Fruit fly (Drosophila melanogaster) whole organism, embryonic: Measurements from ENCODE around the gene Jupiter.

Experiments used
- Atf-2 ChIP-seq: fragments of 200-800 bp; sonication (Bioruptor generic); optimal IDR thresholded peaks from 2 replicates; lab custom pipeline; 2016; ENCODE audit warnings: missing biosample characterization, missing genetic modification characterization
- B-H1 ChIP-seq: fragments of 200-800 bp; sonication (Bioruptor generic); IDR thresholded peaks from 3 replicates; pipeline ENCODE4 v1.3.6; 2022; ENCODE audit warnings: missing biosample characterization, missing genetic modification characterization
- CG11456 ChIP-seq: fragments of 200-800 bp; sonication (Bioruptor generic); IDR thresholded peaks from 3 replicates; pipeline ENCODE4 v1.3.6; 2022; ENCODE audit warnings: missing biosample characterization, missing genetic modification characterization
- CG12659 ChIP-seq: fragments of 200-800 bp; sonication (Bioruptor generic); optimal IDR thresholded peaks from 3 replicates; lab custom pipeline; 2017; ENCODE audit warnings: mild to moderate bottlenecking, missing biosample characterization, missing genetic modification reagents, missing genetic modification characterization
- CG13287 ChIP-seq: fragments of 200-800 bp; sonication (Bioruptor generic); IDR thresholded peaks from 2 replicates; pipeline ENCODE4 v1.3.6; 2022; ENCODE audit warnings: missing biosample characterization, missing genetic modification characterization; ENCODE audit not compliant: partially characterized antibody
- CG15011 ChIP-seq: fragments of 200-800 bp; sonication (Bioruptor generic); optimal IDR thresholded peaks from 3 replicates; lab custom pipeline; 2018; ENCODE audit warnings: missing biosample characterization, mild to moderate bottlenecking, missing genetic modification characterization
- CG17361 ChIP-seq: fragments of 200-800 bp; sonication (Bioruptor generic); IDR thresholded peaks from 3 replicates; pipeline ENCODE4 v1.3.6; 2022; ENCODE audit warnings: missing biosample characterization, missing genetic modification characterization
- CG30403 ChIP-seq: fragments of 200-800 bp; sonication (Bioruptor generic); optimal IDR thresholded peaks from 3 replicates; lab custom pipeline; 2016; ENCODE audit warnings: missing biosample characterization, missing genetic modification characterization
- CG31365 ChIP-seq: fragments of 200-800 bp; sonication (Bioruptor generic); optimal IDR thresholded peaks from 2 replicates; lab custom pipeline; 2018; ENCODE audit warnings: missing biosample characterization, mild to moderate bottlenecking, missing genetic modification characterization
- CG4404 ChIP-seq: fragments of 200-800 bp; sonication (Bioruptor generic); IDR thresholded peaks from 2 replicates; pipeline ENCODE4 v1.3.6; 2022; ENCODE audit warnings: missing biosample characterization, missing genetic modification characterization
- CG6254 ChIP-seq: fragments of 200-800 bp; sonication (Bioruptor generic); optimal IDR thresholded peaks from 3 replicates; lab custom pipeline; 2017; ENCODE audit warnings: mild to moderate bottlenecking, missing biosample characterization, missing genetic modification reagents, missing genetic modification characterization
- CG6683 ChIP-seq: fragments of 200-800 bp; sonication (Bioruptor generic); optimal IDR thresholded peaks from 2 replicates; lab custom pipeline; 2017; ENCODE audit warnings: missing biosample characterization, mild to moderate bottlenecking, missing genetic modification characterization, missing genetic modification reagents
- CG9609 ChIP-seq: fragments of 200-800 bp; sonication (Bioruptor generic); optimal IDR thresholded peaks from 3 replicates; lab custom pipeline; 2016; ENCODE audit warnings: missing biosample characterization, missing genetic modification characterization
- CrebB ChIP-seq: fragments of 200-800 bp; sonication (Bioruptor generic); optimal IDR thresholded peaks from 3 replicates; lab custom pipeline; 2018; ENCODE audit warnings: missing biosample characterization, mild to moderate bottlenecking, missing genetic modification characterization
- Dref ChIP-seq: fragments of 200-800 bp; sonication (Bioruptor generic); IDR thresholded peaks from 2 replicates; pipeline ENCODE4 v1.3.6; 2022; ENCODE audit warnings: missing biosample characterization, missing genetic modification characterization
- Fer1 ChIP-seq: fragments of 200-800 bp; sonication (Bioruptor generic); optimal IDR thresholded peaks from 2 replicates; lab custom pipeline; 2017; ENCODE audit warnings: missing biosample characterization, mild to moderate bottlenecking, missing genetic modification characterization
- Fer3 ChIP-seq: fragments of 200-800 bp; sonication (Bioruptor generic); optimal IDR thresholded peaks from 2 replicates; lab custom pipeline; 2018; ENCODE audit warnings: missing biosample characterization, mild to moderate bottlenecking, missing genetic modification characterization, moderate library complexity
- GATAe ChIP-seq: fragments of 200-800 bp; sonication (Bioruptor generic); conservative IDR thresholded peaks from 2 replicates; pipeline ENCODE4 v1.3.6; 2022; ENCODE audit warnings: missing biosample characterization, missing genetic modification characterization
- HmgD ChIP-seq: fragments of 200-800 bp; sonication (Bioruptor generic); optimal IDR thresholded peaks from 3 replicates; lab custom pipeline; 2016; ENCODE audit warnings: missing biosample characterization, missing genetic modification characterization
- Hmx ChIP-seq: fragments of 200-800 bp; sonication (Bioruptor generic); optimal IDR thresholded peaks from 2 replicates; lab custom pipeline; 2016; ENCODE audit warnings: missing biosample characterization, missing genetic modification characterization
- Hr3 ChIP-seq: fragments of 200-800 bp; sonication (Bioruptor generic); optimal IDR thresholded peaks from 3 replicates; lab custom pipeline; 2016; ENCODE audit warnings: missing biosample characterization, missing genetic modification characterization
- Lim3 ChIP-seq: fragments of 200-800 bp; sonication (Bioruptor generic); IDR thresholded peaks from 2 replicates; pipeline ENCODE4 v1.3.6; 2022; ENCODE audit warnings: missing biosample characterization, missing genetic modification characterization
- Mad ChIP-seq: fragments of 200-800 bp; sonication (Bioruptor generic); optimal IDR thresholded peaks from 2 replicates; lab custom pipeline; 2016; ENCODE audit warnings: missing biosample characterization, missing genetic modification characterization
- Meics ChIP-seq: fragments of 200-800 bp; sonication (Bioruptor generic); optimal IDR thresholded peaks from 2 replicates; lab custom pipeline; 2017; ENCODE audit warnings: missing biosample characterization, mild to moderate bottlenecking, missing genetic modification characterization
- NfI ChIP-seq: fragments of 200-800 bp; sonication (Bioruptor generic); optimal IDR thresholded peaks from 3 replicates; lab custom pipeline; 2018; ENCODE audit warnings: missing biosample characterization, mild to moderate bottlenecking, missing genetic modification characterization, moderate library complexity
- Poxn ChIP-seq: fragments of 200-800 bp; sonication (Bioruptor generic); IDR thresholded peaks from 2 replicates; pipeline ENCODE4 v1.3.6; 2022; ENCODE audit warnings: missing biosample characterization, missing genetic modification characterization
- Rfx ChIP-seq: fragments of 200-800 bp; sonication (Bioruptor generic); IDR thresholded peaks from 2 replicates; pipeline ENCODE4 v1.3.6; 2022; ENCODE audit warnings: missing biosample characterization, missing genetic modification characterization
- Spps ChIP-seq: fragments of 200-800 bp; sonication (Bioruptor generic); optimal IDR thresholded peaks from 2 replicates; lab custom pipeline; 2018; ENCODE audit warnings: missing biosample characterization, mild to moderate bottlenecking, missing genetic modification characterization
- Ssrp ChIP-seq: fragments of 200-800 bp; sonication (Bioruptor generic); optimal IDR thresholded peaks from 2 replicates; lab custom pipeline; 2018; ENCODE audit warnings: missing biosample characterization, mild to moderate bottlenecking, missing genetic modification characterization, moderate library complexity
- Xbp1 ChIP-seq: fragments of 200-800 bp; sonication (Bioruptor generic); optimal IDR thresholded peaks from 3 replicates; lab custom pipeline; 2016; ENCODE audit warnings: missing biosample characterization, mild to moderate bottlenecking, missing genetic modification characterization
- ac ChIP-seq: fragments of 200-800 bp; sonication (Bioruptor generic); optimal IDR thresholded peaks from 3 replicates; lab custom pipeline; 2017; ENCODE audit warnings: missing biosample characterization, mild to moderate bottlenecking, missing genetic modification characterization
- amos ChIP-seq: fragments of 200-800 bp; sonication (Bioruptor generic); IDR thresholded peaks from 2 replicates; pipeline ENCODE4 v1.3.6; 2022; ENCODE audit warnings: missing biosample characterization, missing genetic modification characterization; ENCODE audit not compliant: partially characterized antibody
- ap ChIP-seq: fragments of 200-800 bp; sonication (Bioruptor generic); IDR thresholded peaks from 2 replicates; pipeline ENCODE4 v1.3.6; 2022; ENCODE audit warnings: missing biosample characterization, missing genetic modification characterization
- bab2 ChIP-seq: fragments of 200-800 bp; sonication (Bioruptor generic); optimal IDR thresholded peaks from 2 replicates; lab custom pipeline; 2016; ENCODE audit warnings: missing biosample characterization, missing genetic modification characterization
- bsh ChIP-seq, 2 experiments: fragments of 200-800 bp; sonication (Bioruptor generic); optimal IDR thresholded peaks; 2 replicates each; lab custom pipeline; 2017 to 2018; ENCODE audit warnings: mild to moderate bottlenecking in 2 of 2, missing biosample characterization in 2 of 2, missing genetic modification characterization in 2 of 2, moderate library complexity in 1 of 2
- cg ChIP-seq: fragments of 200-800 bp; sonication (Bioruptor generic); optimal IDR thresholded peaks from 3 replicates; lab custom pipeline; 2019; ENCODE audit warnings: missing biosample characterization, mild to moderate bottlenecking, missing genetic modification characterization, moderate library complexity
- dati ChIP-seq: fragments of 200-800 bp; sonication (Bioruptor generic); IDR thresholded peaks from 2 replicates; pipeline ENCODE4 v1.3.6; 2022; ENCODE audit warnings: missing biosample characterization, missing genetic modification characterization
- eyg ChIP-seq: fragments of 200-800 bp; sonication (Bioruptor generic); optimal IDR thresholded peaks from 3 replicates; lab custom pipeline; 2016; ENCODE audit warnings: missing biosample characterization, missing genetic modification characterization
- gro ChIP-seq: fragments of 200-800 bp; sonication (Bioruptor generic); optimal IDR thresholded peaks from 2 replicates; lab custom pipeline; 2016; ENCODE audit warnings: missing biosample characterization, missing genetic modification characterization
- oc ChIP-seq: fragments of 200-800 bp; sonication (Bioruptor generic); optimal IDR thresholded peaks from 2 replicates; lab custom pipeline; 2018; ENCODE audit warnings: missing biosample characterization, mild to moderate bottlenecking, missing genetic modification characterization, moderate library complexity
- pan ChIP-seq, 4 experiments: fragments of >200 bp in 3 of 4; fragments of 200-800 bp in 1 of 4; sonication (Bioruptor generic) in 1 of 4; optimal IDR thresholded peaks in 3 of 4; IDR thresholded peaks in 1 of 4; 2 replicates each; pipeline versions ENCODE4 v1.3.6 to Lab custom; 2017 to 2022; ENCODE audit warnings: missing biosample characterization in 2 of 4, missing genetic modification characterization in 2 of 4, mixed read lengths in 1 of 4
- ranshi ChIP-seq: fragments of 200-800 bp; sonication (Bioruptor generic); IDR thresholded peaks from 2 replicates; pipeline ENCODE4 v1.3.6; 2022; ENCODE audit warnings: missing biosample characterization, missing genetic modification characterization
- rib ChIP-seq: fragments of 200-800 bp; sonication (Bioruptor generic); IDR thresholded peaks from 2 replicates; pipeline ENCODE4 v1.3.6; 2022; ENCODE audit warnings: missing biosample characterization, missing genetic modification characterization
- sc ChIP-seq, 3 experiments: fragments of >200 bp in 2 of 3; fragments of 200-800 bp in 1 of 3; sonication (Bioruptor generic) in 1 of 3; optimal IDR thresholded peaks; 2 replicates in 2 of 3; 3 replicates in 1 of 3; lab custom pipeline; 2017; ENCODE audit warnings: mild to moderate bottlenecking in 1 of 3, missing biosample characterization in 1 of 3, missing genetic modification characterization in 1 of 3, missing genetic modification reagents in 1 of 3
- slbo ChIP-seq: fragments of 200-800 bp; sonication (Bioruptor generic); IDR thresholded peaks from 2 replicates; pipeline ENCODE4 v1.3.6; 2022; ENCODE audit warnings: missing biosample characterization, missing genetic modification characterization
- slp2 ChIP-seq: fragments of 200-800 bp; sonication (Bioruptor generic); optimal IDR thresholded peaks from 2 replicates; lab custom pipeline; 2016; ENCODE audit warnings: missing biosample characterization, missing genetic modification characterization
- so ChIP-seq: fragments of 200-800 bp; sonication (Bioruptor generic); IDR thresholded peaks from 3 replicates; pipeline ENCODE4 v1.3.6; 2022; ENCODE audit warnings: missing biosample characterization, missing genetic modification characterization
- sqz ChIP-seq: fragments of 200-800 bp; sonication (Bioruptor generic); optimal IDR thresholded peaks from 3 replicates; lab custom pipeline; 2018; ENCODE audit warnings: missing biosample characterization, mild to moderate bottlenecking, missing genetic modification characterization
- vvl ChIP-seq: fragments of 200-800 bp; sonication (Bioruptor generic); IDR thresholded peaks from 2 replicates; pipeline ENCODE4 v1.3.6; 2022; ENCODE audit warnings: missing biosample characterization, missing genetic modification characterization
- wdn ChIP-seq: fragments of 200-800 bp; sonication (Bioruptor generic); IDR thresholded peaks from 2 replicates; pipeline ENCODE4 v1.3.6; 2022; ENCODE audit warnings: missing biosample characterization, missing genetic modification characterization

Gene Jupiter

DNA sequence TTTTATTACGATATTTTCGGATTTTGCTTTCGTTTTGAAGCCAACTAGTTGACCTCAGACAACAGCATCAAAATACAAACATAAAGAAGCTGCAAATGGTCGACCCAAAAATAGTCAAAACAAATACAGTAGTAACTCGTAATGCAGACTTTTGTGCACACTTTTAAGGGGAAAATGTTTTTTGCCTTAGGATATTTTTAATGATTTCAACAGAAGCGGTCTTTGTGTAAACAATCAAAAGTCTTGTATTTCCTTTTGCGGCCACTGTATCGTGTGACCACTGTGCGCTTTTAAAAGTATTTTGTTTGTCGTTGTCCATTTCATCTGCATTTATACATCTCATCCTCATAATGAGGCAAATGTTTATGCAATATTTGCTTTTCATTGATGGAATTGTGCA, 29.7 kb upstream of the Jupiter start (continued):
- peak; percentile 93 for TF ChIP-seq Hr3 (GFP tag; lab: Kevin White, UChicago)
- TF ChIP-seq Ssrp (tag; lab: Kevin White, UChicago), result peak; percentile 89
- TF ChIP-seq CG15011 (GFP tag; lab: Kevin White, UChicago), result peak; percentile 91
- peak; percentile 94 for TF ChIP-seq CG17361 (GFP tag; lab: Robert Waterston, UW)
- TF ChIP-seq so (GFP tag; lab: Robert Waterston, UW), result peak; percentile 97
- TF ChIP-seq CrebB (tag; lab: Kevin White, UChicago), result peak; percentile 93
- TF ChIP-seq CG12659 (GFP tag; lab: Kevin White, UChicago), result peak; percentile 97
- peak; percentile 80 for TF ChIP-seq CG6683 (GFP tag; lab: Kevin White, UChicago)
- peak; percentile 97 for TF ChIP-seq Fer3
- peak; percentile 95 for TF ChIP-seq dati (GFP tag; lab: Robert Waterston, UW)
- TF ChIP-seq slbo (GFP tag; lab: Robert Waterston, UW), result peak; percentile 99
- peak; percentile 96 for TF ChIP-seq Poxn (GFP tag; lab: Robert Waterston, UW)
- TF ChIP-seq Fer1 (GFP tag; lab: Kevin White, UChicago), result peak; percentile 94
- peak; percentile 14 for TF ChIP-seq ac
- peak; percentile 91 for TF ChIP-seq Lim3
- peak in 1 of 2 experiments; percentile 87 for TF ChIP-seq bsh (GFP tag; optimal IDR thresholded peaks at IDR 0.05; lab: Kevin White, UChicago)
- TF ChIP-seq GATAe, result peak; percentile 67; the same call in 1 of the 2 replicates
- TF ChIP-seq Hmx, result peak; percentile 90
- peak; percentile 94 for TF ChIP-seq CG4404 (GFP tag; lab: Robert Waterston, UW)
- peak; percentile 99 for TF ChIP-seq vvl (GFP tag; lab: Robert Waterston, UW)
- peak; percentile 98 for TF ChIP-seq NfI (GFP tag; lab: Kevin White, UChicago)
- peak; percentile 94 for TF ChIP-seq Mad (GFP tag; lab: Kevin White, UChicago)
- peak; percentile 84 for TF ChIP-seq CG31365 (tag; lab: Kevin White, UChicago)
- TF ChIP-seq pan (optimal IDR thresholded peaks at IDR 0.05; lab: Kevin White, UChicago), result no peak
- TF ChIP-seq pan (GFP tag; optimal IDR thresholded peaks at IDR 0.05 in 1 of 2, IDR thresholded peaks at IDR 0.05 in 1 of 2), result peak in 1 of 2 experiments; percentile 99
- peak; percentile 98 for TF ChIP-seq bab2 (GFP tag; lab: Kevin White, UChicago)
- TF ChIP-seq Meics (GFP tag; lab: Kevin White, UChicago), result peak; percentile 97
- peak; percentile 99 for TF ChIP-seq gro (GFP tag; lab: Kevin White, UChicago)
- TF ChIP-seq sc (optimal IDR thresholded peaks at IDR 0.05; lab: Kevin White, UChicago), result no peak
- peak; percentile 66 for TF ChIP-seq sc (GFP tag; optimal IDR thresholded peaks at IDR 0.05; lab: Kevin White, UChicago)
- peak; percentile 98 for TF ChIP-seq wdn (GFP tag; lab: Robert Waterston, UW)
- peak; percentile 96 for TF ChIP-seq eyg
- TF ChIP-seq B-H1 (GFP tag; lab: Robert Waterston, UW), result peak; percentile 95
- TF ChIP-seq CG6254 (GFP tag; lab: Kevin White, UChicago), result peak; percentile 52
- peak; percentile 99 for TF ChIP-seq Rfx
- TF ChIP-seq cg, result no peak
- TF ChIP-seq CG30403, result peak; percentile 97
- peak; percentile 97 for TF ChIP-seq rib
- TF ChIP-seq HmgD (GFP tag; lab: Kevin White, UChicago), result peak; percentile 91
- TF ChIP-seq sqz (GFP tag; lab: Kevin White, UChicago), result peak; percentile 91
- TF ChIP-seq ranshi, result peak; percentile 97
- peak; percentile 96 for TF ChIP-seq CG9609 (GFP tag; lab: Kevin White, UChicago)
- no peak for TF ChIP-seq CG13287
- TF ChIP-seq ap, result peak; percentile 96
- peak; percentile 46; the same call in 1 of the 2 replicates for TF ChIP-seq Dref (GFP tag; lab: Robert Waterston, UW)
- peak; percentile 98 for TF ChIP-seq Xbp1 (GFP tag; lab: Kevin White, UChicago)
- TF ChIP-seq slp2, result peak; percentile 94
- TF ChIP-seq CG11456, result peak; percentile 98
- TF ChIP-seq Spps (tag; lab: Kevin White, UChicago), result peak; percentile 40
- TF ChIP-seq oc (tag; lab: Kevin White, UChicago), result peak; percentile 93
- peak; percentile 96 for TF ChIP-seq Atf-2 (GFP tag; lab: Kevin White, UChicago)
- TF ChIP-seq amos (GFP tag; lab: Robert Waterston, UW), result no peak
